Worm (Caenorhabditis elegans) whole organism, young adult: ENCODE results near the gene chil-8.

ENCODE experiments used
- F49E8.2 ChIP-seq: sonication (generic microtip); optimal IDR thresholded peaks from 3 replicates; lab custom pipeline; 2017; ENCODE audit warnings: missing genetic modification characterization, mild to moderate bottlenecking, missing compliant biosample characterization, antibody characterized with exemption, moderate library complexity; ENCODE audit not compliant: insufficient read depth
- ama-1 ChIP-seq, 3 experiments: fragments of 150-350 bp in 1 of 3; sonication (generic microtip) in 2 of 3; optimal IDR thresholded peaks; 2 replicates each; lab custom pipeline; 2014 to 2018; ENCODE audit warnings: missing biosample characterization in 2 of 3, missing genetic modification characterization in 2 of 3, missing genetic modification reagents in 2 of 3
- ccch-3 ChIP-seq: fragments of 200-800 bp; sonication (Bioruptor generic); optimal IDR thresholded peaks from 2 replicates; lab custom pipeline; 2018; ENCODE audit warnings: mild to moderate bottlenecking, missing genetic modification characterization, missing compliant biosample characterization
- ceh-91 ChIP-seq: fragments of 200-800 bp; sonication (Bioruptor generic); IDR thresholded peaks from 2 replicates; pipeline ENCODE4 v1.3.6; 2022; ENCODE audit warnings: missing genetic modification reagents, missing genetic modification characterization, missing compliant biosample characterization
- madf-6 ChIP-seq: fragments of 200-800 bp; sonication (Bioruptor generic); IDR thresholded peaks from 2 replicates; pipeline ENCODE4 v1.3.6; 2022; ENCODE audit warnings: missing genetic modification reagents, missing genetic modification characterization, missing compliant biosample characterization
- ztf-18 ChIP-seq: sonication (generic microtip); optimal IDR thresholded peaks from 2 replicates; lab custom pipeline; 2016; ENCODE audit warnings: missing genotype, mild to moderate bottlenecking, missing genetic modification characterization, missing compliant biosample characterization

- TF ChIP-seq ztf-18 (tag; lab: Kevin White, UChicago) (no peak), F49E8.2 (tag; lab: Kevin White, UChicago) (no peak), madf-6 (GFP tag; lab: Robert Waterston, UW) (no peak), ceh-91 (GFP tag; lab: Robert Waterston, UW) (no peak), ccch-3 (GFP tag; lab: Kevin White, UChicago) (no peak), ama-1 (optimal IDR thresholded peaks at IDR 0.05; lab: Kevin White, UChicago) (no peak), ama-1 (GFP tag; optimal IDR thresholded peaks at IDR 0.05; lab: Kevin White, UChicago) (no peak)
These were observed 1.8 kb downstream of the chil-8 start, which contains the start of gene chil-7 for ce11 chrII:9871061-9871460.
